Worm (Caenorhabditis elegans) whole organism, L4 larva: ENCODE measurements around the gene fbxa-155.

Experiments used
- jun-1 ChIP-seq: fragments of 150-350 bp; optimal IDR thresholded peaks from 2 replicates; lab custom pipeline; 2014; ENCODE audit warnings: missing biosample characterization, missing genetic modification reagents, missing genetic modification characterization
- mxl-3 ChIP-seq: fragments of 200-800 bp; sonication (Bioruptor generic); optimal IDR thresholded peaks from 2 replicates; lab custom pipeline; 2018; ENCODE audit warnings: mild to moderate bottlenecking, missing genetic modification characterization, missing compliant biosample characterization
- nhr-42 ChIP-seq: fragments of 200-800 bp; sonication (Bioruptor generic); IDR thresholded peaks from 2 replicates; pipeline ENCODE4 v1.3.6; 2022; ENCODE audit warnings: missing genetic modification characterization, missing compliant biosample characterization
- spr-3 ChIP-seq: fragments of 200-800 bp; sonication (Bioruptor generic); optimal IDR thresholded peaks from 2 replicates; lab custom pipeline; 2018; ENCODE audit warnings: mild to moderate bottlenecking, missing genetic modification characterization, missing compliant biosample characterization

DNA sequence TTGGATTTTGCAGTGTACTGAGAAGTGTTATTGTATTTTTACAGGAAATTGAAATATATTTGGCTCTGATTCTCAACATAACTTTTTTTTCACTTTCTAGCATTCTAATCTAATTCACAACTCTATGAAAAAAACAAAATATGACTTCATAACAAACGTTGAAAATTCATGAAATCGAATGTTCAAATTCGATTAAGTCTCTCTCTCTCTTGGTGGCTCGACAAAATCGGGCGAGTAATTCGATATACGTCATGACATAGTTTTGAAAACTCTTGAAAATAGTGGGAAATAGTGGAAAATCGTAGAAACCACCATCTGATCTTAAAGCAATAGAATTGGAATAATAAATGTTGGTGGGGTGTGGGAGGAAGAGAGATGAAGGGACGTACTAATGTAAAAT, 8.0 kb upstream of the fbxa-155 start:
- no peak for TF ChIP-seq jun-1 (tag; lab: Kevin White, UChicago)
- no peak for TF ChIP-seq nhr-42
- no peak for TF ChIP-seq mxl-3 (GFP tag; lab: Kevin White, UChicago)
- no peak for TF ChIP-seq spr-3 (GFP tag; lab: Kevin White, UChicago)
